Worm (Caenorhabditis elegans) whole organism, L2 larva: ENCODE data around the gene C10A4.7.

Experiments used
- C34F6.9 ChIP-seq: fragments of 150-350 bp; optimal IDR thresholded peaks from 2 replicates; lab custom pipeline; 2014; ENCODE audit warnings: missing biosample characterization, missing genetic modification characterization
- Y55F3AM.14 ChIP-seq: fragments of 200-800 bp; sonication (Bioruptor generic); optimal IDR thresholded peaks from 2 replicates; lab custom pipeline; 2018; ENCODE audit warnings: mild to moderate bottlenecking, missing genetic modification characterization, missing compliant biosample characterization
- alr-1 ChIP-seq: fragments of 150-350 bp; optimal IDR thresholded peaks from 2 replicates; lab custom pipeline; 2014; ENCODE audit warnings: missing biosample characterization, missing genetic modification characterization
- aly-2 ChIP-seq: fragments of 150-350 bp; optimal IDR thresholded peaks from 2 replicates; lab custom pipeline; 2014; ENCODE audit warnings: missing biosample characterization, missing genetic modification characterization
- ama-1 ChIP-seq: fragments of 150-350 bp; optimal IDR thresholded peaks from 2 replicates; lab custom pipeline; 2018; ENCODE audit warnings: inconsistent platforms
- blmp-1 ChIP-seq: sonication (generic microtip); optimal IDR thresholded peaks from 2 replicates; lab custom pipeline; 2017; ENCODE audit warnings: missing genetic modification characterization, mild to moderate bottlenecking, missing compliant biosample characterization, antibody characterized with exemption, moderate library complexity; ENCODE audit not compliant: insufficient read depth
- ceh-16 ChIP-seq: fragments of 150-350 bp; optimal IDR thresholded peaks from 2 replicates; lab custom pipeline; 2014; ENCODE audit warnings: missing biosample characterization, missing genetic modification characterization
- crh-2 ChIP-seq: sonication (generic microtip); optimal IDR thresholded peaks from 2 replicates; lab custom pipeline; 2017; ENCODE audit warnings: missing biosample characterization, missing genetic modification characterization
- dmd-4 ChIP-seq: sonication (generic microtip); optimal IDR thresholded peaks from 2 replicates; lab custom pipeline; 2017; ENCODE audit warnings: missing biosample characterization, missing genetic modification characterization
- egl-27 ChIP-seq: sonication (generic microtip); optimal IDR thresholded peaks from 3 replicates; lab custom pipeline; 2017; ENCODE audit warnings: missing biosample characterization, missing genetic modification reagents, missing genetic modification characterization
- elt-1 ChIP-seq: fragments of 150-350 bp; optimal IDR thresholded peaks from 2 replicates; lab custom pipeline; 2014; ENCODE audit warnings: missing biosample characterization, missing genetic modification characterization
- elt-3 ChIP-seq: sonication (generic microtip); optimal IDR thresholded peaks from 2 replicates; lab custom pipeline; 2017; ENCODE audit warnings: missing biosample characterization, missing genetic modification characterization
- fos-1 ChIP-seq: fragments of 150-350 bp; optimal IDR thresholded peaks from 2 replicates; lab custom pipeline; 2014; ENCODE audit warnings: missing biosample characterization, missing genetic modification characterization
- gmeb-1 ChIP-seq: fragments of 150-350 bp; optimal IDR thresholded peaks from 2 replicates; lab custom pipeline; 2014; ENCODE audit warnings: missing biosample characterization, missing genetic modification characterization
- lin-11 ChIP-seq: fragments of 150-350 bp; sonication (generic microtip); optimal IDR thresholded peaks from 2 replicates; lab custom pipeline; 2014; ENCODE audit warnings: missing biosample characterization, missing genetic modification characterization, inconsistent platforms, mixed read lengths
- lin-39 ChIP-seq: fragments of 150-350 bp; optimal IDR thresholded peaks from 2 replicates; lab custom pipeline; 2014; ENCODE audit warnings: missing biosample characterization, missing genetic modification reagents, missing genetic modification characterization
- lsy-2 ChIP-seq, 2 experiments: fragments of 150-350 bp in 1 of 2; sonication (generic microtip) in 1 of 2; optimal IDR thresholded peaks; 2 replicates each; lab custom pipeline; 2014 to 2017; ENCODE audit warnings: missing biosample characterization in 2 of 2, missing genetic modification characterization in 2 of 2
- mbf-1 ChIP-seq: sonication (generic microtip); optimal IDR thresholded peaks from 2 replicates; lab custom pipeline; 2017; ENCODE audit warnings: missing biosample characterization, missing genetic modification characterization
- nhr-10 ChIP-seq: sonication (generic microtip); optimal IDR thresholded peaks from 2 replicates; lab custom pipeline; 2017; ENCODE audit warnings: missing biosample characterization, missing genetic modification characterization
- nhr-11 ChIP-seq: fragments of 150-350 bp; optimal IDR thresholded peaks from 2 replicates; lab custom pipeline; 2014; ENCODE audit warnings: missing biosample characterization, missing genetic modification characterization
- nhr-12 ChIP-seq: fragments of 150-350 bp; optimal IDR thresholded peaks from 2 replicates; lab custom pipeline; 2014; ENCODE audit warnings: missing biosample characterization, missing genetic modification characterization
- nhr-21 ChIP-seq: fragments of 150-350 bp; optimal IDR thresholded peaks from 2 replicates; lab custom pipeline; 2014; ENCODE audit warnings: missing biosample characterization, missing genetic modification characterization
- nhr-23 ChIP-seq: fragments of 150-350 bp; optimal IDR thresholded peaks from 2 replicates; lab custom pipeline; 2014; ENCODE audit warnings: missing biosample characterization, missing genetic modification reagents, missing genetic modification characterization
- nhr-237 ChIP-seq: fragments of 150-350 bp; optimal IDR thresholded peaks from 2 replicates; lab custom pipeline; 2014; ENCODE audit warnings: missing biosample characterization, missing genetic modification characterization
- nhr-25 ChIP-seq: fragments of 150-350 bp; sonication (generic microtip); optimal IDR thresholded peaks from 3 replicates; lab custom pipeline; 2014; ENCODE audit warnings: missing biosample characterization, missing genetic modification characterization
- nhr-6 ChIP-seq: fragments of 150-350 bp; optimal IDR thresholded peaks from 2 replicates; lab custom pipeline; 2014; ENCODE audit warnings: missing biosample characterization, missing genetic modification characterization
- nhr-77 ChIP-seq: fragments of 150-350 bp; optimal IDR thresholded peaks from 2 replicates; lab custom pipeline; 2014; ENCODE audit warnings: missing biosample characterization, missing genetic modification characterization
- peb-1 ChIP-seq: fragments of 150-350 bp; optimal IDR thresholded peaks from 2 replicates; lab custom pipeline; 2014; ENCODE audit warnings: missing biosample characterization, missing genetic modification characterization
- skn-1 ChIP-seq: sonication (generic microtip); optimal IDR thresholded peaks from 2 replicates; lab custom pipeline; 2017; ENCODE audit warnings: missing biosample characterization, missing genetic modification characterization
- sma-9 ChIP-seq, 2 experiments: fragments of 150-350 bp in 1 of 2; sonication (generic microtip) in 1 of 2; optimal IDR thresholded peaks; 2 replicates each; lab custom pipeline; 2014 to 2016; ENCODE audit warnings: missing genetic modification characterization in 2 of 2, mild to moderate bottlenecking in 1 of 2, missing biosample characterization in 1 of 2, missing compliant biosample characterization in 1 of 2, missing genetic modification reagents in 1 of 2, moderate library complexity in 1 of 2
- snpc-4 ChIP-seq: fragments of 150-350 bp; optimal IDR thresholded peaks from 2 replicates; lab custom pipeline; 2014; ENCODE audit warnings: missing biosample characterization, missing genetic modification characterization
- unc-55 ChIP-seq: fragments of 150-350 bp; sonication (generic microtip); optimal IDR thresholded peaks from 3 replicates; lab custom pipeline; 2014; ENCODE audit warnings: missing biosample characterization, missing genetic modification reagents, missing genetic modification characterization
- unc-62 ChIP-seq: fragments of 150-350 bp; optimal IDR thresholded peaks from 2 replicates; lab custom pipeline; 2014; ENCODE audit warnings: missing biosample characterization, missing genetic modification reagents, missing genetic modification characterization
- zag-1 ChIP-seq: fragments of 150-350 bp; optimal IDR thresholded peaks from 2 replicates; lab custom pipeline; 2014; ENCODE audit warnings: missing biosample characterization, missing genetic modification characterization
- ztf-11 ChIP-seq: sonication (generic microtip); optimal IDR thresholded peaks from 2 replicates; lab custom pipeline; 2017; ENCODE audit warnings: missing biosample characterization, missing genetic modification characterization

C10A4.7 gene

DNA sequence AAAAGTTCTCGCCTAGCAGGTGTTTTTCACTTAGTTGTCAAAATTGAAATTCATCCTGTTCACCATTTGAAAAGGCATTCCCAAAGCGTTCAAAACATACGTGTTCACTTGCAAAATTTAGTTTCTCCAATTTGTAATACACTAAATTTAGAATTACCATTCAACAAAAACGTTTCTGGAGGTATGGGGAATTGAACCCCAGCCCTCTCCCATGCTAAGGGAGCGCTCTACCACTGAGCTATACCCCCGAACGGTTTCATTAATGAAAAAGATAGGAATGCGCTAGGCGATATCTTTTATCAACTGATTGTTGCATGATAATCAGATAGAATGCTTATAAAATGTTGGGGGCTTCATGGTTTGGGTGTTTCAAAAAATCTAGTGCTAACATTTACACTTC, 36.7 kb downstream of the C10A4.7 start:
- TF ChIP-seq ama-1 (lab: Kevin White, UChicago) (no peak), nhr-25 (tag; lab: Kevin White, UChicago) (no peak), blmp-1 (tag; lab: Kevin White, UChicago) (no peak), nhr-21 (tag; lab: Kevin White, UChicago) (no peak), nhr-10 (tag; lab: Kevin White, UChicago) (no peak), dmd-4 (tag; lab: Kevin White, UChicago) (no peak), nhr-23 (no peak), lsy-2 (tag; optimal IDR thresholded peaks at IDR 0.05; lab: Kevin White, UChicago) (no peak), alr-1 (no peak), elt-1 (tag; lab: Kevin White, UChicago) (no peak), gmeb-1 (no peak), lin-39 (tag; lab: Kevin White, UChicago) (no peak), crh-2 (tag; lab: Kevin White, UChicago) (no peak), nhr-6 (tag; lab: Kevin White, UChicago) (no peak), aly-2 (tag; lab: Kevin White, UChicago) (no peak), C34F6.9 (tag; lab: Kevin White, UChicago) (no peak)
- TF ChIP-seq, all 48 proteins: peak for 0

DNA sequence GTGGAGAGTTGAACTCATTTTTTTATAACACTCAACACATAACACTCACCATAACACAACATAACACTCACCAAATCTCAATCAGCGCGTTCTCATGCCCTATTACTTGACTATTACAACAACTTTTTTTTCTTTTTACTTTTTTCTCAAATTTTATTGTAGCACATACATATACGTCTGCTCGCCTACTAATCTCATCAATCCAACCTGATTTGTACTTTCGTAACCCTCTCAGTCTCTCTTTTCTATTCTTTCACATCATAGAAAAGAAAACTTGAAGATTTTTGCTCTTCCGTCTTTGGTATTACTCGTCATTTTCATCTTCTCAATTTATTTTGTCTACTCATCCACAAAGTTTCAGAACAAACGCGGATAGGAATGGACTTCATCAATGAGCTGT, 38.4 kb downstream of the C10A4.7 start, which contains the start of gene npr-8:
Gene npr-8 (plus strand): TSS at position 362 of the 400 bp plus-strand sequence.
- TF ChIP-seq elt-3 (tag; lab: Kevin White, UChicago) (no peak), egl-27 (tag; lab: Kevin White, UChicago) (no peak), ceh-16 (no peak), mbf-1 (no peak), blmp-1 (tag; lab: Kevin White, UChicago) (no peak), ztf-11 (tag; lab: Kevin White, UChicago) (no peak), fos-1 (tag; lab: Kevin White, UChicago) (no peak), snpc-4 (tag; lab: Kevin White, UChicago) (no peak), gmeb-1 (no peak), nhr-6 (tag; lab: Kevin White, UChicago) (no peak), nhr-11 (tag; lab: Kevin White, UChicago) (no peak), ama-1 (lab: Kevin White, UChicago) (no peak), elt-1 (tag; lab: Kevin White, UChicago) (no peak), zag-1 (tag; lab: Kevin White, UChicago) (no peak)

ce11 chrX:7371945-7372344, 43.4 kb downstream of the C10A4.7 start:
- TF ChIP-seq unc-62 (GFP tag; lab: Kevin White, UChicago) (no peak), crh-2 (tag; lab: Kevin White, UChicago) (no peak), zag-1 (tag; lab: Kevin White, UChicago) (no peak), aly-2 (tag; lab: Kevin White, UChicago) (no peak), lsy-2 (tag; optimal IDR thresholded peaks at IDR 0.05; lab: Kevin White, UChicago) (no peak), nhr-237 (tag; lab: Kevin White, UChicago) (no peak), egl-27 (tag; lab: Kevin White, UChicago) (no peak), lin-11 (tag; lab: Kevin White, UChicago) (no peak), fos-1 (tag; lab: Kevin White, UChicago) (no peak), nhr-11 (tag; lab: Kevin White, UChicago) (no peak), nhr-77 (no peak), ztf-11 (tag; lab: Kevin White, UChicago) (no peak), elt-3 (tag; lab: Kevin White, UChicago) (no peak)

DNA sequence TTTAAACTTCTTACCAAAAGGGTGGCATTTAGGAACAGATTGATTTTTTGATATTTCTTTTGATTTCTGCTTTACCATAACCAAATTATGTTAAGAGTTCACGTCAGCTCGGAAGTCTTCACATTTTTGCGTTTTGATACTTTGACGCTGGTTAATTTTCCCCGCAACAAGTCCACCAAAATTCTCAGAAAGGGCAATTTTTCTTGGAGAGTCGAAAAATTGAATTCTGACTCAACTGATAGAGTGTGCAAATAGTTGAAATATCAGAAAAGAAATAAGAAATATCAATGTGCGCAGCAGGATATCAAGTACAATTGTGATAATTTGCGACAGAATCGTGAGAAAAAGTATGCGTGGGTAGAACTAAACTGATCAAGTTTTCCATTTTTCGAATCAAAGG, 45.5 kb downstream of the C10A4.7 start:
- TF ChIP-seq peb-1 (no peak), dmd-4 (tag; lab: Kevin White, UChicago) (no peak), nhr-12 (no peak), unc-55 (GFP tag; lab: Kevin White, UChicago) (no peak), fos-1 (tag; lab: Kevin White, UChicago) (no peak), Y55F3AM.14 (GFP tag; lab: Kevin White, UChicago) (no peak), sma-9 (GFP tag; optimal IDR thresholded peaks at IDR 0.05; lab: Kevin White, UChicago) (no peak), sma-9 (tag; optimal IDR thresholded peaks at IDR 0.05; lab: Kevin White, UChicago) (no peak), crh-2 (tag; lab: Kevin White, UChicago) (no peak), skn-1 (tag; lab: Kevin White, UChicago) (no peak)
